Fruit fly (Drosophila melanogaster) whole organism, embryonic: Measurements from ENCODE around the gene CG31542.

Experiments
- ATbp ChIP-seq: fragments of 200-800 bp; sonication (Bioruptor generic); optimal IDR thresholded peaks from 2 replicates; lab custom pipeline; 2017; ENCODE audit warnings: missing biosample characterization, mild to moderate bottlenecking, missing genetic modification characterization, missing genetic modification reagents
- Awh ChIP-seq: fragments of 200-800 bp; sonication (Bioruptor generic); IDR thresholded peaks from 2 replicates; pipeline ENCODE4, ENCODE4 v1.3.6; 2022; ENCODE audit warnings: missing biosample characterization, missing genetic modification characterization
- Blimp-1 ChIP-seq: fragments of 200-800 bp; sonication (Bioruptor generic); optimal IDR thresholded peaks from 3 replicates; lab custom pipeline; 2018; ENCODE audit warnings: missing biosample characterization, missing genetic modification characterization, mild to moderate bottlenecking, moderate library complexity, missing genetic modification reagents
- C15 ChIP-seq: fragments of 200-800 bp; sonication (Bioruptor generic); IDR thresholded peaks from 3 replicates; pipeline ENCODE4 v1.3.6; 2022; ENCODE audit warnings: missing biosample characterization, missing genetic modification characterization
- CG10366 ChIP-seq: fragments of 200-800 bp; sonication (Bioruptor generic); IDR thresholded peaks from 2 replicates; pipeline ENCODE4 v1.3.6; 2022; ENCODE audit warnings: missing biosample characterization, missing genetic modification characterization
- CG10565 ChIP-seq: fragments of 200-800 bp; sonication (Bioruptor generic); optimal IDR thresholded peaks from 3 replicates; lab custom pipeline; 2016; ENCODE audit warnings: missing biosample characterization, mild to moderate bottlenecking, missing genetic modification characterization
- CG11398 ChIP-seq: fragments of 200-800 bp; sonication (Bioruptor generic); optimal IDR thresholded peaks from 2 replicates; lab custom pipeline; 2016; ENCODE audit warnings: missing biosample characterization, missing genetic modification characterization
- CG11456 ChIP-seq: fragments of 200-800 bp; sonication (Bioruptor generic); IDR thresholded peaks from 3 replicates; pipeline ENCODE4 v1.3.6; 2022; ENCODE audit warnings: missing biosample characterization, missing genetic modification characterization
- CG11696 ChIP-seq: fragments of 200-800 bp; sonication (Bioruptor generic); IDR thresholded peaks from 2 replicates; pipeline ENCODE4 v1.3.6; 2022; ENCODE audit warnings: missing biosample characterization, missing genetic modification characterization
- CG1233 ChIP-seq: fragments of 200-800 bp; sonication (Bioruptor generic); optimal IDR thresholded peaks from 4 replicates; lab custom pipeline; 2018; ENCODE audit warnings: missing biosample characterization, mild to moderate bottlenecking, missing genetic modification characterization
- CG12744 ChIP-seq: fragments of 200-800 bp; sonication (Bioruptor generic); optimal IDR thresholded peaks from 2 replicates; lab custom pipeline; 2016; ENCODE audit warnings: missing biosample characterization, missing genetic modification characterization
- CG14710 ChIP-seq: fragments of 200-800 bp; sonication (Bioruptor generic); optimal IDR thresholded peaks from 3 replicates; lab custom pipeline; 2019; ENCODE audit warnings: missing biosample characterization, mild to moderate bottlenecking, missing genetic modification characterization, moderate library complexity
- CG1529 ChIP-seq: fragments of 200-800 bp; sonication (Bioruptor generic); optimal IDR thresholded peaks from 3 replicates; lab custom pipeline; 2018; ENCODE audit warnings: missing biosample characterization, missing genetic modification characterization
- CG15696 ChIP-seq: fragments of 200-800 bp; sonication (Bioruptor generic); optimal IDR thresholded peaks from 2 replicates; lab custom pipeline; 2019; ENCODE audit warnings: missing biosample characterization, mild to moderate bottlenecking, missing genetic modification characterization, moderate library complexity
- CG17568 ChIP-seq: fragments of 200-800 bp; sonication (Bioruptor generic); optimal IDR thresholded peaks from 2 replicates; lab custom pipeline; 2018; ENCODE audit warnings: missing biosample characterization, mild to moderate bottlenecking, missing genetic modification characterization, moderate library complexity
- CG18262 ChIP-seq: fragments of 200-800 bp; optimal IDR thresholded peaks from 3 replicates; lab custom pipeline; 2019; ENCODE audit warnings: missing biosample characterization, mild to moderate bottlenecking, missing genetic modification characterization, moderate library complexity
- CG2202 ChIP-seq: fragments of 200-800 bp; sonication (Bioruptor generic); optimal IDR thresholded peaks from 2 replicates; lab custom pipeline; 2018; ENCODE audit warnings: missing biosample characterization, mild to moderate bottlenecking, missing genetic modification characterization
- CG33557 ChIP-seq: fragments of 200-800 bp; sonication (Bioruptor generic); optimal IDR thresholded peaks from 2 replicates; lab custom pipeline; 2019; ENCODE audit warnings: missing biosample characterization, mild to moderate bottlenecking, missing genetic modification characterization, moderate library complexity
- CG42726 ChIP-seq: fragments of 200-800 bp; sonication (Bioruptor generic); IDR thresholded peaks from 2 replicates; pipeline ENCODE4 v1.3.6; 2022; ENCODE audit warnings: missing biosample characterization, missing genetic modification characterization; ENCODE audit not compliant: partially characterized antibody
- CG6813 ChIP-seq: fragments of 200-800 bp; sonication (Bioruptor generic); optimal IDR thresholded peaks from 2 replicates; lab custom pipeline; 2017; ENCODE audit warnings: missing biosample characterization, missing genetic modification characterization, mild to moderate bottlenecking, moderate library complexity, missing genetic modification reagents
- CG7745 ChIP-seq: fragments of 200-800 bp; sonication (Bioruptor generic); optimal IDR thresholded peaks from 2 replicates; lab custom pipeline; 2018; ENCODE audit warnings: missing biosample characterization, mild to moderate bottlenecking, missing genetic modification characterization, moderate library complexity
- CG9727 ChIP-seq: fragments of 200-800 bp; sonication (Bioruptor generic); optimal IDR thresholded peaks from 3 replicates; lab custom pipeline; 2017; ENCODE audit warnings: missing biosample characterization, mild to moderate bottlenecking, missing genetic modification characterization
- CoRest ChIP-seq: fragments of 200-800 bp; sonication (Bioruptor generic); optimal IDR thresholded peaks from 3 replicates; lab custom pipeline; 2018; ENCODE audit warnings: missing biosample characterization, mild to moderate bottlenecking, missing genetic modification characterization, moderate library complexity
- D ChIP-seq, 2 experiments: fragments of 200-800 bp in 1 of 2; fragments of >200 bp in 1 of 2; sonication (Bioruptor generic) in 1 of 2; optimal IDR thresholded peaks; 2 replicates in 1 of 2; 3 replicates in 1 of 2; lab custom pipeline; 2017; ENCODE audit warnings: mild to moderate bottlenecking in 1 of 2, missing biosample characterization in 1 of 2, missing genetic modification characterization in 1 of 2, missing genetic modification reagents in 1 of 2
- Deaf1 ChIP-seq: fragments of 200-800 bp; optimal IDR thresholded peaks from 3 replicates; lab custom pipeline; 2019; ENCODE audit warnings: missing biosample characterization, mild to moderate bottlenecking, missing genetic modification characterization, moderate library complexity
- Fer2 ChIP-seq: fragments of 200-800 bp; sonication (Bioruptor generic); optimal IDR thresholded peaks from 2 replicates; lab custom pipeline; 2018; ENCODE audit warnings: missing biosample characterization, mild to moderate bottlenecking, missing genetic modification characterization, moderate library complexity
- Hsf ChIP-seq: fragments of 200-800 bp; sonication (Bioruptor generic); optimal IDR thresholded peaks from 3 replicates; lab custom pipeline; 2016; ENCODE audit warnings: missing biosample characterization, missing genetic modification characterization
- Mad ChIP-seq: fragments of 200-800 bp; sonication (Bioruptor generic); optimal IDR thresholded peaks from 2 replicates; lab custom pipeline; 2016; ENCODE audit warnings: missing biosample characterization, missing genetic modification characterization
- NC2α ChIP-seq: fragments of 200-800 bp; sonication (Bioruptor generic); optimal IDR thresholded peaks from 2 replicates; lab custom pipeline; 2016; ENCODE audit warnings: missing biosample characterization, missing genetic modification characterization
- Six4 ChIP-seq: fragments of 200-800 bp; sonication (Bioruptor generic); optimal IDR thresholded peaks from 2 replicates; lab custom pipeline; 2016; ENCODE audit warnings: missing biosample characterization, missing genetic modification characterization
- Sry-δ ChIP-seq: fragments of 200-800 bp; sonication (Bioruptor generic); optimal IDR thresholded peaks from 2 replicates; lab custom pipeline; 2016; ENCODE audit warnings: missing biosample characterization, missing genetic modification characterization
- ac ChIP-seq: fragments of 200-800 bp; sonication (Bioruptor generic); optimal IDR thresholded peaks from 3 replicates; lab custom pipeline; 2017; ENCODE audit warnings: missing biosample characterization, mild to moderate bottlenecking, missing genetic modification characterization
- bsh ChIP-seq, 2 experiments: fragments of 200-800 bp; sonication (Bioruptor generic); optimal IDR thresholded peaks; 2 replicates each; lab custom pipeline; 2017 to 2018; ENCODE audit warnings: mild to moderate bottlenecking in 2 of 2, missing biosample characterization in 2 of 2, missing genetic modification characterization in 2 of 2, moderate library complexity in 1 of 2
- chif ChIP-seq, 2 experiments: fragments of 200-800 bp; sonication (Bioruptor generic); optimal IDR thresholded peaks; 3 replicates each; lab custom pipeline; 2016; ENCODE audit warnings: missing biosample characterization in 2 of 2, missing genetic modification characterization in 2 of 2
- ci ChIP-seq: fragments of 200-800 bp; sonication (Bioruptor generic); IDR thresholded peaks from 3 replicates; pipeline ENCODE4 v1.3.6; 2022; ENCODE audit warnings: missing biosample characterization, missing genetic modification characterization
- fd102C ChIP-seq: fragments of 200-800 bp; sonication (Bioruptor generic); optimal IDR thresholded peaks from 2 replicates; lab custom pipeline; 2018; ENCODE audit warnings: missing biosample characterization, mild to moderate bottlenecking, missing genetic modification characterization, moderate library complexity
- gcm ChIP-seq: fragments of 200-800 bp; sonication (Bioruptor generic); optimal IDR thresholded peaks from 2 replicates; lab custom pipeline; 2019; ENCODE audit warnings: missing biosample characterization, mild to moderate bottlenecking, missing genetic modification characterization, moderate library complexity
- ind ChIP-seq: fragments of 200-800 bp; sonication (Bioruptor generic); optimal IDR thresholded peaks from 3 replicates; lab custom pipeline; 2016; ENCODE audit warnings: missing biosample characterization, missing genetic modification characterization
- org-1 ChIP-seq: fragments of 200-800 bp; sonication (Bioruptor generic); optimal IDR thresholded peaks from 2 replicates; lab custom pipeline; 2017; ENCODE audit warnings: missing biosample characterization, missing genetic modification characterization
- pzg ChIP-seq: fragments of 200-800 bp; sonication (Bioruptor generic); optimal IDR thresholded peaks from 3 replicates; lab custom pipeline; 2018; ENCODE audit warnings: missing biosample characterization, mild to moderate bottlenecking, missing genetic modification characterization, moderate library complexity
- sc ChIP-seq, 3 experiments: fragments of >200 bp in 2 of 3; fragments of 200-800 bp in 1 of 3; sonication (Bioruptor generic) in 1 of 3; optimal IDR thresholded peaks; 2 replicates in 2 of 3; 3 replicates in 1 of 3; lab custom pipeline; 2017; ENCODE audit warnings: mild to moderate bottlenecking in 1 of 3, missing biosample characterization in 1 of 3, missing genetic modification characterization in 1 of 3, missing genetic modification reagents in 1 of 3
- stc ChIP-seq: fragments of 200-800 bp; sonication (Bioruptor generic); IDR thresholded peaks from 2 replicates; pipeline ENCODE4 v1.3.6; 2022; ENCODE audit warnings: missing biosample characterization, missing genetic modification characterization
- twi ChIP-seq: fragments of 200-800 bp; optimal IDR thresholded peaks from 2 replicates; lab custom pipeline; 2019; ENCODE audit warnings: missing biosample characterization, mild to moderate bottlenecking, missing genetic modification characterization, moderate library complexity

The CG31542 gene

DNA sequence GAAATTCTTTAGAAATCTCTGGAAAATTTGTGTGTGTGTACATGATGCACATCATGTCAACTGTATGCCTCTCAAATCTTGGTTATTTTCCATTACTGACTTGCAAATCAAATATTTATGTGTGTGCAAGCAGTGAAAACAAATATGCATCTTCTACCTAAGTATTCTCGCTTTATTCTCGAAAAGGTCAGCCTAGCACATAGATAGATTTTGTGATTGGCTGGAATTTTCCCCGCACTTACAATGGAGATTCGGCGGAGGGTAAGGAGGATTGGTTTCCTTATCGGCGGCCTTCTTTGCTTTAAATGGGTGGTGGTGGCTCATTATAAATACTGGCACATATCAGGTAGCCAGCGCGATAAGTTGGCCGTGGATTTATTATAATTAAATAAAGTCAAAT lies 41.4 kb upstream of the CG31542 start (continued):
- TF ChIP-seq CG42726 (no peak), CG17568 (GFP tag; lab: Kevin White, UChicago) (peak; percentile 4), Blimp-1 (peak; percentile 21), Fer2 (tag; lab: Kevin White, UChicago) (no peak), CG9727 (GFP tag; lab: Kevin White, UChicago) (peak; percentile 56), CG7745 (tag; lab: Kevin White, UChicago) (peak; percentile 4), gcm (GFP tag; lab: Kevin White, UChicago) (no peak), org-1 (GFP tag; lab: Kevin White, UChicago) (no peak), D (optimal IDR thresholded peaks at IDR 0.05; lab: Kevin White, UChicago) (no peak), D (GFP tag; optimal IDR thresholded peaks at IDR 0.05; lab: Kevin White, UChicago) (peak; percentile 20), Sry-δ (no peak), CG1233 (peak; percentile 23), CG11696 (GFP tag; lab: Robert Waterston, UW) (no peak), stc (GFP tag; lab: Robert Waterston, UW) (no peak), CG6813 (GFP tag; lab: Kevin White, UChicago) (peak; percentile 23), CG10366 (no peak), CG12744 (no peak), Six4 (GFP tag; lab: Kevin White, UChicago) (no peak), fd102C (GFP tag; lab: Kevin White, UChicago) (peak; percentile 85), chif (GFP tag; optimal IDR thresholded peaks at IDR 0.05; lab: Kevin White, UChicago) (no peak), CG14710 (tag; lab: Kevin White, UChicago) (peak; percentile 29), ind (GFP tag; lab: Kevin White, UChicago) (no peak), NC2α (GFP tag; lab: Kevin White, UChicago) (no peak), Mad (GFP tag; lab: Kevin White, UChicago) (no peak), ac (GFP tag; lab: Kevin White, UChicago) (peak; percentile 68), CG2202 (tag; lab: Kevin White, UChicago) (peak; percentile 42), Hsf (peak; percentile 3), sc (optimal IDR thresholded peaks at IDR 0.05; lab: Kevin White, UChicago) (no peak), sc (GFP tag; optimal IDR thresholded peaks at IDR 0.05; lab: Kevin White, UChicago) (peak; percentile 48), twi (tag; lab: Kevin White, UChicago) (peak; percentile 53), CG11398 (GFP tag; lab: Kevin White, UChicago) (no peak), C15 (GFP tag; lab: Robert Waterston, UW) (no peak), Awh (GFP tag; lab: Robert Waterston, UW) (no peak), ci (no peak), CG11456 (GFP tag; lab: Robert Waterston, UW) (no peak), CG10565 (GFP tag; lab: Kevin White, UChicago) (no peak), bsh (GFP tag; optimal IDR thresholded peaks at IDR 0.05; lab: Kevin White, UChicago) (peak in 1 of 2 experiments; percentile 43), ATbp (GFP tag; lab: Kevin White, UChicago) (peak; percentile 37), CG1529 (GFP tag; lab: Kevin White, UChicago) (peak; percentile 10), CoRest (tag; lab: Kevin White, UChicago) (no peak), CG18262 (peak; percentile 20), Deaf1 (tag; lab: Kevin White, UChicago) (no peak), pzg (GFP tag; lab: Kevin White, UChicago) (no peak), CG33557 (GFP tag; lab: Kevin White, UChicago) (peak; percentile 35), CG15696 (tag; lab: Kevin White, UChicago) (peak; percentile 78)
- TF ChIP-seq, all 482 proteins: peak for 48
